Worm (Caenorhabditis elegans) whole organism, L3 larva: Measurements from ENCODE around the gene fpn-1.2.

Source experiments
- ZK546.5 ChIP-seq: sonication (generic microtip); optimal IDR thresholded peaks from 2 replicates; lab custom pipeline; 2017; ENCODE audit warnings: missing biosample characterization, missing genetic modification characterization
- aly-2 ChIP-seq: fragments of 150-350 bp; optimal IDR thresholded peaks from 2 replicates; lab custom pipeline; 2014; ENCODE audit warnings: missing biosample characterization, missing genetic modification characterization
- ama-1 ChIP-seq: fragments of 150-350 bp; optimal IDR thresholded peaks from 2 replicates; lab custom pipeline; 2018
- ceh-16 ChIP-seq: sonication (generic microtip); optimal IDR thresholded peaks from 2 replicates; lab custom pipeline; 2017; ENCODE audit warnings: missing biosample characterization, missing genetic modification characterization
- ceh-28 ChIP-seq: fragments of 150-350 bp; optimal IDR thresholded peaks from 2 replicates; lab custom pipeline; 2014; ENCODE audit warnings: missing biosample characterization, missing genetic modification reagents, missing genetic modification characterization
- egl-27 ChIP-seq: sonication (generic microtip); optimal IDR thresholded peaks from 4 replicates; lab custom pipeline; 2017; ENCODE audit warnings: missing biosample characterization, missing genetic modification reagents, missing genetic modification characterization
- egl-5 ChIP-seq: fragments of 150-350 bp; optimal IDR thresholded peaks from 2 replicates; lab custom pipeline; 2017; ENCODE audit warnings: missing biosample characterization, missing genetic modification reagents, missing genetic modification characterization, inconsistent platforms
- elt-1 ChIP-seq: fragments of 150-350 bp; optimal IDR thresholded peaks from 2 replicates; lab custom pipeline; 2014; ENCODE audit warnings: missing biosample characterization, missing genetic modification characterization
- elt-2 ChIP-seq: sonication (generic microtip); optimal IDR thresholded peaks from 2 replicates; lab custom pipeline; 2016; ENCODE audit warnings: missing genetic modification reagents, mild to moderate bottlenecking, missing genetic modification characterization, missing compliant biosample characterization
- eor-1 ChIP-seq, 2 experiments: fragments of 150-350 bp; optimal IDR thresholded peaks; 2 replicates each; lab custom pipeline; 2014 to 2018; ENCODE audit warnings: missing biosample characterization in 2 of 2, missing genetic modification characterization in 2 of 2
- hmg-11 ChIP-seq: sonication (generic microtip); optimal IDR thresholded peaks from 2 replicates; lab custom pipeline; 2016; ENCODE audit warnings: missing genetic modification characterization, missing compliant biosample characterization
- jun-1 ChIP-seq: fragments of 150-350 bp; optimal IDR thresholded peaks from 2 replicates; lab custom pipeline; 2014; ENCODE audit warnings: missing biosample characterization, missing genetic modification reagents, missing genetic modification characterization
- lin-15B ChIP-seq: fragments of 150-350 bp; optimal IDR thresholded peaks from 2 replicates; lab custom pipeline; 2014; ENCODE audit warnings: missing biosample characterization, missing genetic modification characterization
- mdl-1 ChIP-seq: fragments of 150-350 bp; optimal IDR thresholded peaks from 2 replicates; lab custom pipeline; 2014; ENCODE audit warnings: missing biosample characterization, missing genetic modification characterization
- mml-1 ChIP-seq: fragments of 150-350 bp; sonication (generic microtip); optimal IDR thresholded peaks from 3 replicates; lab custom pipeline; 2014; ENCODE audit warnings: missing biosample characterization, missing genetic modification characterization
- nfya-1 ChIP-seq: sonication (generic microtip); optimal IDR thresholded peaks from 2 replicates; lab custom pipeline; 2017; ENCODE audit warnings: missing genetic modification characterization, mild to moderate bottlenecking, missing compliant biosample characterization, antibody characterized with exemption, moderate library complexity; ENCODE audit not compliant: insufficient read depth
- nhr-11 ChIP-seq: fragments of 150-350 bp; optimal IDR thresholded peaks from 2 replicates; lab custom pipeline; 2014; ENCODE audit warnings: missing biosample characterization, missing genetic modification characterization
- nhr-12 ChIP-seq: fragments of 150-350 bp; optimal IDR thresholded peaks from 2 replicates; lab custom pipeline; 2014; ENCODE audit warnings: missing biosample characterization, missing genetic modification characterization
- nhr-23 ChIP-seq: fragments of 150-350 bp; optimal IDR thresholded peaks from 2 replicates; lab custom pipeline; 2014; ENCODE audit warnings: missing biosample characterization, missing genetic modification reagents, missing genetic modification characterization
- nhr-237 ChIP-seq: fragments of 150-350 bp; optimal IDR thresholded peaks from 2 replicates; lab custom pipeline; 2014; ENCODE audit warnings: missing biosample characterization, missing genetic modification characterization
- nhr-25 ChIP-seq: sonication (generic microtip); optimal IDR thresholded peaks from 2 replicates; lab custom pipeline; 2017; ENCODE audit warnings: missing biosample characterization, missing genetic modification characterization
- nhr-43 ChIP-seq: sonication (generic microtip); optimal IDR thresholded peaks from 2 replicates; lab custom pipeline; 2016; ENCODE audit warnings: mild to moderate bottlenecking, missing genetic modification characterization, missing compliant biosample characterization; ENCODE audit not compliant: poor library complexity, severe bottlenecking
- nhr-76 ChIP-seq: fragments of 150-350 bp; sonication (generic microtip); optimal IDR thresholded peaks from 5 replicates; lab custom pipeline; 2014; ENCODE audit warnings: missing biosample characterization, missing genetic modification characterization
- nhr-77 ChIP-seq: fragments of 150-350 bp; optimal IDR thresholded peaks from 2 replicates; lab custom pipeline; 2014; ENCODE audit warnings: missing biosample characterization, missing genetic modification characterization
- pha-4 ChIP-seq: fragments of 150-350 bp; optimal IDR thresholded peaks from 2 replicates; lab custom pipeline; 2014; ENCODE audit warnings: missing biosample characterization, missing genetic modification reagents, missing genetic modification characterization
- pqm-1 ChIP-seq: fragments of 150-350 bp; optimal IDR thresholded peaks from 2 replicates; lab custom pipeline; 2017; ENCODE audit warnings: missing biosample characterization, missing genetic modification characterization, inconsistent platforms
- sea-2 ChIP-seq: fragments of 150-350 bp; sonication (generic microtip); optimal IDR thresholded peaks from 4 replicates; lab custom pipeline; 2014; ENCODE audit warnings: missing biosample characterization, missing genetic modification reagents, missing genetic modification characterization
- tbx-2 ChIP-seq: sonication (generic microtip); optimal IDR thresholded peaks from 2 replicates; lab custom pipeline; 2016; ENCODE audit warnings: mild to moderate bottlenecking, missing genetic modification characterization, missing compliant biosample characterization
- unc-39 ChIP-seq: sonication (generic microtip); optimal IDR thresholded peaks from 4 replicates; lab custom pipeline; 2017; ENCODE audit warnings: missing biosample characterization, missing genetic modification characterization
- unc-62 ChIP-seq: fragments of 150-350 bp; sonication (generic microtip); optimal IDR thresholded peaks from 4 replicates; lab custom pipeline; 2014; ENCODE audit warnings: missing biosample characterization, missing genetic modification reagents, missing genetic modification characterization
- ztf-4 ChIP-seq: fragments of 150-350 bp; optimal IDR thresholded peaks from 2 replicates; lab custom pipeline; 2014; ENCODE audit warnings: missing biosample characterization, missing genetic modification characterization

Gene fpn-1.2

ce11 chrV:1468905-1469304 lies 4.4 kb upstream of the fpn-1.2 start:
- TF ChIP-seq mdl-1 (tag; lab: Kevin White, UChicago) = no peak
- TF ChIP-seq, all 47 proteins: peak for 0

- TF ChIP-seq elt-2 (tag; lab: Kevin White, UChicago) (no peak), eor-1 (tag; optimal IDR thresholded peaks at IDR 0.05; lab: Kevin White, UChicago) (no peak), jun-1 (tag; lab: Kevin White, UChicago) (no peak), ama-1 (no peak), mdl-1 (tag; lab: Kevin White, UChicago) (no peak)
Observed at ce11 chrV:1467444-1467843, 2.9 kb upstream of the fpn-1.2 start, which contains the start of gene gid-8. TSS of gene gid-8 (plus strand) at chrV:1467744.

ce11 chrV:1466949-1467348 lies 2.5 kb upstream of the fpn-1.2 start:
- TF ChIP-seq elt-1 (tag; lab: Kevin White, UChicago) (no peak), nhr-43 (tag; lab: Kevin White, UChicago) (no peak), hmg-11 (tag; lab: Kevin White, UChicago) (peak; percentile 41), pha-4 (tag; lab: Kevin White, UChicago) (peak; percentile 28), ceh-28 (tag; lab: Kevin White, UChicago) (peak; percentile 28), egl-27 (tag; lab: Kevin White, UChicago) (no peak), nhr-77 (tag; lab: Kevin White, UChicago) (no peak), nhr-76 (no peak), nhr-11 (tag; lab: Kevin White, UChicago) (no peak), nfya-1 (tag; lab: Kevin White, UChicago) (peak; percentile 47), eor-1 (tag; optimal IDR thresholded peaks at IDR 0.05; lab: Kevin White, UChicago) (no peak), elt-2 (tag; lab: Kevin White, UChicago) (peak; percentile 29), ztf-4 (tag; lab: Kevin White, UChicago) (no peak)

- TF ChIP-seq nhr-25 (tag; lab: Kevin White, UChicago) = no peak
- no peak for TF ChIP-seq ceh-16 (tag; lab: Kevin White, UChicago)
Observed at ce11 chrV:1465932-1466331, 1.4 kb upstream of the fpn-1.2 start.

- TF ChIP-seq ztf-4 (tag; lab: Kevin White, UChicago) = no peak
- no peak for TF ChIP-seq nhr-77 (tag; lab: Kevin White, UChicago)
- TF ChIP-seq nhr-23 (tag; lab: Kevin White, UChicago) = no peak
- TF ChIP-seq sea-2 (GFP tag; lab: Kevin White, UChicago) = no peak
- no peak for TF ChIP-seq ceh-16 (tag; lab: Kevin White, UChicago)
- TF ChIP-seq aly-2 = no peak
Observed at ce11 chrV:1460069-1460468, 4.4 kb downstream of the fpn-1.2 start, which contains the start of gene hacd-1. TSS of gene hacd-1 (plus strand) at chrV:1460369.

- TF ChIP-seq ZK546.5 (tag; lab: Kevin White, UChicago) (no peak), pqm-1 (tag; lab: Kevin White, UChicago) (peak; percentile 96), nhr-25 (tag; lab: Kevin White, UChicago) (no peak), nhr-76 (no peak), ztf-4 (tag; lab: Kevin White, UChicago) (no peak), elt-2 (tag; lab: Kevin White, UChicago) (peak; percentile 85), eor-1 (tag; optimal IDR thresholded peaks at IDR 0.05; lab: Kevin White, UChicago) (no peak), unc-62 (GFP tag; lab: Kevin White, UChicago) (no peak), tbx-2 (tag; lab: Kevin White, UChicago) (no peak), nhr-12 (tag; lab: Kevin White, UChicago) (no peak), jun-1 (tag; lab: Kevin White, UChicago) (peak; percentile 64), egl-5 (tag; lab: Kevin White, UChicago) (no peak), lin-15B (tag; lab: Kevin White, UChicago) (no peak), mml-1 (tag; lab: Kevin White, UChicago) (no peak), nhr-237 (tag; lab: Kevin White, UChicago) (no peak), elt-1 (tag; lab: Kevin White, UChicago) (no peak), pha-4 (tag; lab: Kevin White, UChicago) (peak; percentile 67), nhr-43 (tag; lab: Kevin White, UChicago) (no peak), unc-39 (no peak)
Observed at ce11 chrV:1459374-1459926, 5.0 kb downstream of the fpn-1.2 start.
